Fruit fly (Drosophila melanogaster): ENCODE results near the gene Ets21C.

Gene Ets21C

dm6 chr2L:523165-523835 lies 29.4 kb downstream of the Ets21C start (continued):
- TF ChIP-seq Drgx (GFP tag; IDR thresholded peaks at IDR 0.05) (no peak), Oli (tag; optimal IDR thresholded peaks at IDR 0.05) (no peak), pb (GFP tag; optimal IDR thresholded peaks at IDR 0.05) (peak; percentile 32), CG13296 (GFP tag; optimal IDR thresholded peaks at IDR 0.05) (peak; percentile 16), wek (GFP tag; optimal IDR thresholded peaks at IDR 0.05) (peak; percentile 29), dmrt11E (tag; optimal IDR thresholded peaks at IDR 0.05) (no peak), CG8924 (tag; optimal IDR thresholded peaks at IDR 0.05) (peak; percentile 42), CG4282 (GFP tag; optimal IDR thresholded peaks at IDR 0.05) (no peak), Dfd (GFP tag; optimal IDR thresholded peaks at IDR 0.05) (no peak), CG2889 (GFP tag; IDR thresholded peaks at IDR 0.05) (no peak), CG2712 (tag; optimal IDR thresholded peaks at IDR 0.05) (peak; percentile 48), gro (GFP tag; optimal IDR thresholded peaks at IDR 0.05) (peak; percentile 78), ERR (GFP tag; optimal IDR thresholded peaks at IDR 0.05) (no peak), fru (optimal IDR thresholded peaks at IDR 0.05) (no peak), CG10321 (GFP tag; IDR thresholded peaks at IDR 0.05) (no peak), zfh1 (GFP tag; IDR thresholded peaks at IDR 0.05) (peak; percentile 59; the same call in 2 of the 3 replicates), al (GFP tag; IDR thresholded peaks at IDR 0.05) (no peak), C15 (GFP tag; IDR thresholded peaks at IDR 0.05) (no peak), Bdp1 (GFP tag; optimal IDR thresholded peaks at IDR 0.05) (no peak), CG10543 (GFP tag; optimal IDR thresholded peaks at IDR 0.05) (peak; percentile 97), CG10462 (GFP tag; optimal IDR thresholded peaks at IDR 0.05) (no peak), CG17802 (tag; optimal IDR thresholded peaks at IDR 0.05) (no peak), CG12942 (GFP tag; optimal IDR thresholded peaks at IDR 0.05) (no peak), dmrt99B (tag; optimal IDR thresholded peaks at IDR 0.05) (peak; percentile 20), CG6765 (GFP tag; optimal IDR thresholded peaks at IDR 0.05) (peak; percentile 16), Poxn (GFP tag; IDR thresholded peaks at IDR 0.05) (no peak), z (GFP tag; IDR thresholded peaks at IDR 0.05) (peak; percentile 57; the same call in 1 of the 3 replicates), Fer2 (tag; optimal IDR thresholded peaks at IDR 0.05) (no peak), row (GFP tag; IDR thresholded peaks at IDR 0.05) (peak; percentile 12; the same call in 1 of the 3 replicates), CG12236 (GFP tag; optimal IDR thresholded peaks at IDR 0.05) (peak; percentile 13), Ets65A (GFP tag) (no peak), CG14860 (GFP tag; IDR thresholded peaks at IDR 0.05; ENCODE audit: partially characterized antibody) (no peak), mld (GFP tag; IDR thresholded peaks at IDR 0.05; ENCODE audit: partially characterized antibody) (0 out of 3 replicates have a peak, but pooled peaks have one; percentile 51), CG34376 (GFP tag; optimal IDR thresholded peaks at IDR 0.05) (peak; percentile 89), CG43689 (GFP tag; IDR thresholded peaks at IDR 0.05) (no peak), chif (GFP tag; optimal IDR thresholded peaks at IDR 0.05) (peak in 1 of 2 experiments; percentile 56), da (GFP tag; optimal IDR thresholded peaks at IDR 0.05) (peak; percentile 13), CG7839 (tag; optimal IDR thresholded peaks at IDR 0.05) (peak; percentile 42), twi (tag; optimal IDR thresholded peaks at IDR 0.05) (no peak), HmgZ (tag; optimal IDR thresholded peaks at IDR 0.05) (peak; percentile 49)

- TF ChIP-seq CG17612 (GFP tag; IDR thresholded peaks at IDR 0.05): no peak
- TF ChIP-seq Atf-2 (GFP tag; optimal IDR thresholded peaks at IDR 0.05): peak; percentile 29
- no peak for TF ChIP-seq YL-1 (GFP tag; optimal IDR thresholded peaks at IDR 0.05)
- peak; percentile 10; the same call in 1 of the 2 replicates for TF ChIP-seq gt (GFP tag; IDR thresholded peaks at IDR 0.05)
- peak; percentile 43 for TF ChIP-seq Lhr (GFP tag; optimal IDR thresholded peaks at IDR 0.05)
- TF ChIP-seq row (GFP tag; IDR thresholded peaks at IDR 0.05): peak; percentile 62; the same call in 2 of the 3 replicates
- no peak for TF ChIP-seq CG1792 (GFP tag; optimal IDR thresholded peaks at IDR 0.05)
- TF ChIP-seq tin (GFP tag; optimal IDR thresholded peaks at IDR 0.05): peak; percentile 38
- peak; percentile 61 for TF ChIP-seq vvl (GFP tag; IDR thresholded peaks at IDR 0.05)
- TF ChIP-seq mirr (GFP tag; optimal IDR thresholded peaks at IDR 0.05): no peak
- TF ChIP-seq grn (GFP tag; optimal IDR thresholded peaks at IDR 0.05): no peak
- peak; percentile 64 for TF ChIP-seq az2 (GFP tag; optimal IDR thresholded peaks at IDR 0.05)
- TF ChIP-seq gcm (GFP tag; optimal IDR thresholded peaks at IDR 0.05): peak; percentile 33
- TF ChIP-seq CG18262 (tag; optimal IDR thresholded peaks at IDR 0.05): peak; percentile 66
- no peak for TF ChIP-seq CG4282 (GFP tag; optimal IDR thresholded peaks at IDR 0.05)
Measured at dm6 chr2L:522752-523151, 30.0 kb downstream of the Ets21C start.

Data from whole organism, embryonic.